Worm (Caenorhabditis elegans): ENCODE results near the gene nhr-205.

The nhr-205 gene

ce11 chrV:10087103-10087502, 5.5 kb upstream of the nhr-205 start, which contains the start of gene R04B5.5:
Gene R04B5.5 (plus strand): TSS chrV:10087480.
- TF ChIP-seq ztf-23 (GFP tag; IDR thresholded peaks at IDR 0.05) (no peak), T22C8.4 (GFP tag; IDR thresholded peaks at IDR 0.05) (no peak), klf-2 (GFP tag; conservative IDR thresholded peaks at IDR 0.05) (no peak), flt-1 (GFP tag; IDR thresholded peaks at IDR 0.05) (no peak), cog-1 (tag; optimal IDR thresholded peaks at IDR 0.05) (no peak), ztf-29 (GFP tag; IDR thresholded peaks at IDR 0.05) (no peak), med-1 (GFP tag; optimal IDR thresholded peaks at IDR 0.05; ENCODE audit: insufficient read depth) (no peak), tab-1 (GFP tag; IDR thresholded peaks at IDR 0.05) (no peak), ref-1 (GFP tag; conservative IDR thresholded peaks at IDR 0.05) (no peak)

DNA sequence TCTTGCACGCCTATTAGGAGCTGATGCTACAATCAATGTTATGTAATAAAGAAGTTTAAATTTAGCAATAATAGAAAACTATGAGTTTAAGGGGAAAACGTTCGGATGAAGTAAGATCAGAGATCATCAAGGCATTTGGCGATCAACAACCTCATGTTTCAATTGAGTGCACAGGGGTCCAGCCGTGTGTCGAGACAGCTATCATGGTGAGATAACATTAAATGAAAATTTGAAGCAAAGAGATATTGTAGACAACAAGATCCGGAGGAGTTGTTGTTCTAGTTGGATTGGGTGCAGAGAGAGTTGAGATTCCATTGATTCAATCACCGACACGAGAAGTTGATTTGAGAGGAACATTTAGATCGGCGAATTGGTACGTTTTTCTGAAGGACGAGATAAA, 4.6 kb upstream of the nhr-205 start:
- no peak for TF ChIP-seq T22C8.4 (GFP tag; IDR thresholded peaks at IDR 0.05)
- no peak for TF ChIP-seq med-1 (GFP tag; optimal IDR thresholded peaks at IDR 0.05; ENCODE audit: insufficient read depth)
- no peak for TF ChIP-seq ref-1 (GFP tag; conservative IDR thresholded peaks at IDR 0.05)

DNA sequence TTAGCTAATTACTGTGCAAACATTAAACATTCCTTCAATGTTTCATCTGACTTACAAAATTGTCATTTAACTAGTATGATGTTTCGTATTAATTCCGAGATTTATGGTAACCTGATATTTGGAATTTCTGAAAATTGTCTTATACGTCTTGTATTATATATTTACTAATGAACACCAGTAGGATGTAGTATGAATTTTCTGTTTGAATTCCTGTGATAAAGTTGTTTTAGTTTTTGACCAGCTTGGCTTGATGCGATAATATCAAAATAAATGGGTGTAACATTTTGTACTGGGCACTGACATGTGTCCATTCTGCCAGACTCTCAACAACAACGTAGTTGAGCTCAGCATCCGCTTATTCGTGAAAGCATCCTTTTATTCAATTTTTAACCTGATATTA, 3.3 kb upstream of the nhr-205 start, which contains the start of gene R04B5.6:
TSS of gene R04B5.6 (plus strand) at position 301 of the 400 bp plus-strand sequence.
- TF ChIP-seq flt-1 (GFP tag; IDR thresholded peaks at IDR 0.05) (no peak), T22C8.4 (GFP tag; IDR thresholded peaks at IDR 0.05) (no peak), tab-1 (GFP tag; IDR thresholded peaks at IDR 0.05) (no peak), cog-1 (tag; optimal IDR thresholded peaks at IDR 0.05) (no peak), klf-2 (GFP tag; conservative IDR thresholded peaks at IDR 0.05) (no peak), ztf-29 (GFP tag; IDR thresholded peaks at IDR 0.05) (no peak), med-1 (GFP tag; optimal IDR thresholded peaks at IDR 0.05; ENCODE audit: insufficient read depth) (no peak), ref-1 (GFP tag; conservative IDR thresholded peaks at IDR 0.05) (no peak), ztf-23 (GFP tag; IDR thresholded peaks at IDR 0.05) (no peak)

DNA sequence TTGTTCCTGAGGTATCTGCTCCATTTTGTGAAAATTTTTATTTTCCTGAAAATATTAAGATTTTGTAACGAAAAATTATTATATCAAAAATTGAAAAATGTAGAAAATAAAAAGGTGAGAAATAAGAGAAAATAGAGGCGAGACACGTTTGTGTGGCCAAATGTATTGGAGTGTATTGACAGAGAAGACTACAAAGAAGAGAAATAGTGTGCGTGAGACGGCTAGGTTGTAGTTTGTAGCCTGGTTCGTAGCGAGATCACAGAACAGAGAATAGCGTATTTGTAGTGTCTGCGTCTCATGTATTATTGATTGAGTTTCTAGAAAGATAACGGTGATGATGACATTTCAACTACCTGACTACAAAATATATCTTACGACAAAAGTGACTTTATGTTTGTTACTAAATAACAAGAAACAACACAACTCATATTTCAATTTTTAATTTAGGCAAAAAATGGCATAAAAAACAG, 2.5 kb upstream of the nhr-205 start, which contains the start of gene nhr-12:
TSS of gene nhr-12 (minus strand) at position 51 of the 470 bp plus-strand sequence.
- TF ChIP-seq tab-1 (GFP tag; IDR thresholded peaks at IDR 0.05): no peak
- TF ChIP-seq klf-2 (GFP tag; conservative IDR thresholded peaks at IDR 0.05): no peak
- no peak for TF ChIP-seq cog-1 (tag; optimal IDR thresholded peaks at IDR 0.05)
- TF ChIP-seq T22C8.4 (GFP tag; IDR thresholded peaks at IDR 0.05): no peak
- no peak for TF ChIP-seq med-1 (GFP tag; optimal IDR thresholded peaks at IDR 0.05; ENCODE audit: insufficient read depth)
- TF ChIP-seq ref-1 (GFP tag; conservative IDR thresholded peaks at IDR 0.05): no peak
- no peak for TF ChIP-seq flt-1 (GFP tag; IDR thresholded peaks at IDR 0.05)

DNA sequence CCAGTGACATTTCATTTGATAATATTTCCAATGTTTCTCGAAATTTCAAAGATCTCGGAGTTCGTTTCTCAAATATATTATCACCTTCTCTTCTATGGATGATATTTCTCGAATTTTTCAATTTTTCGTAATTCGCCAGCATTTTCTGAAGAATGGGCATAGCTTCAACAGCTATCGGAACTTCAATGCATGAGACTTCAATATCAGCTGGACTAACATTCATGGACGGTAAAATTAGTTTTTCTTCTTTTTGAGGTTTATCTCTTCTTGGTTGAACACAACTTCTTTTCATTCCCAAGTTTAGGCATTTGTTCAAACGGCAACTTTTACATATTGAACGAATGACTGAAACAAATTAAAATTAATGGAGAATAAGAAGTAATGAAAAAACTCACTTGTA, 671 bp downstream of the nhr-205 start:
- TF ChIP-seq med-1 (GFP tag; optimal IDR thresholded peaks at IDR 0.05; ENCODE audit: insufficient read depth) (no peak), ref-1 (GFP tag; conservative IDR thresholded peaks at IDR 0.05) (no peak), tab-1 (GFP tag; IDR thresholded peaks at IDR 0.05) (no peak), flt-1 (GFP tag; IDR thresholded peaks at IDR 0.05) (no peak), ztf-29 (GFP tag; IDR thresholded peaks at IDR 0.05) (no peak), T22C8.4 (GFP tag; IDR thresholded peaks at IDR 0.05) (no peak), ztf-23 (GFP tag; IDR thresholded peaks at IDR 0.05) (no peak)

- TF ChIP-seq T22C8.4 (GFP tag; IDR thresholded peaks at IDR 0.05) (no peak), ztf-29 (GFP tag; IDR thresholded peaks at IDR 0.05) (no peak), med-1 (GFP tag; optimal IDR thresholded peaks at IDR 0.05; ENCODE audit: insufficient read depth) (no peak), tab-1 (GFP tag; IDR thresholded peaks at IDR 0.05) (no peak), ref-1 (GFP tag; conservative IDR thresholded peaks at IDR 0.05) (no peak), klf-2 (GFP tag; conservative IDR thresholded peaks at IDR 0.05) (no peak)
Observed at ce11 chrV:10078244-10078643, 3.3 kb downstream of the nhr-205 start, which contains the start of gene R04B5.1. Gene R04B5.1 (minus strand): TSS chrV:10078344.

DNA sequence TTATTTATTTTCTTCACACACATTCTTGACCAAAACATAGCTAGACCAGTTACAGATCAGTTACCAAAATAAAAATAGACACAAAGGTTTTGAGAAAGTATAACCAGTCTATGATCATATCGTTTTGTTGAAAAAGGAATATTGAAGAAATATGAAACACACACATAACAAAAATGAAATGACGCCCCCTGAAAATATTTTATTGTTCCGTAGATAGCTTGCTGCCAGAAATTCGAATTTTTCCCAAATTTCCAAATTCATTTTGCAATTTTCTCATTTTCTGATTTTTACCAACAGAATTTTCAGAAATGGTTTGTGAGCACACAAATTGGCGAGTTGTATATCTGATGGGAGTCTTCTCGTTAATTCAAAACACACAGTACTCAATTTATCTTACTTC, 6.1 kb downstream of the nhr-205 start, which contains the start of gene F57A8.7:
TSS of gene F57A8.7 (plus strand) at position 301 of the 400 bp plus-strand sequence.
- TF ChIP-seq klf-2 (GFP tag; conservative IDR thresholded peaks at IDR 0.05): no peak
- TF ChIP-seq tab-1 (GFP tag; IDR thresholded peaks at IDR 0.05): no peak
- no peak for TF ChIP-seq ztf-23 (GFP tag; IDR thresholded peaks at IDR 0.05)

DNA sequence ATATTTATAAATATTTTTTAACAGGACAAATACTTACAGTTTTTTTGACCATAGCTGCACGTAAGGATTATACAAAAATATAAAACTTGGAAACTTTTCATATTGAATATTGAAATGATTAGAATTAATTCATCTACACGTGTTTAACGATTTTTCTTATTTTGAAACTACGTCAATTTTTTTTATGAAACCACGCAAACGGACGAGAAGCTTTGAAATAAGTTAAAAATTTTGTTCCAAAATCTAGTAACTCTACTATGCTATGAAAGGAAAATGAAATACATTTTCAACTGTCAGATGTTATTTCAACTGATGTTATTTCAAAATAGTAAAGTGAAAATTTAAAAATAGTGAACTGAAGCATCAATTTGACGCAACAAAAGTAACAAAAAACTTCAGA, 7.8 kb downstream of the nhr-205 start, which contains the start of gene F57A8.6:
TSS of gene F57A8.6 (minus strand) at position 101 of the 400 bp plus-strand sequence.
- TF ChIP-seq T22C8.4 (GFP tag; IDR thresholded peaks at IDR 0.05): no peak
- TF ChIP-seq med-1 (GFP tag; optimal IDR thresholded peaks at IDR 0.05; ENCODE audit: insufficient read depth): no peak
- TF ChIP-seq ztf-29 (GFP tag; IDR thresholded peaks at IDR 0.05): no peak
- TF ChIP-seq tab-1 (GFP tag; IDR thresholded peaks at IDR 0.05): no peak
- no peak for TF ChIP-seq ref-1 (GFP tag; conservative IDR thresholded peaks at IDR 0.05)
- no peak for TF ChIP-seq cog-1 (tag; optimal IDR thresholded peaks at IDR 0.05)
- TF ChIP-seq klf-2 (GFP tag; conservative IDR thresholded peaks at IDR 0.05): no peak
- TF ChIP-seq flt-1 (GFP tag; IDR thresholded peaks at IDR 0.05): no peak
- TF ChIP-seq ztf-23 (GFP tag; IDR thresholded peaks at IDR 0.05): no peak

- TF ChIP-seq tab-1 (GFP tag; IDR thresholded peaks at IDR 0.05): no peak
- TF ChIP-seq ref-1 (GFP tag; conservative IDR thresholded peaks at IDR 0.05): no peak
- TF ChIP-seq cog-1 (tag; optimal IDR thresholded peaks at IDR 0.05): no peak
- no peak for TF ChIP-seq ztf-29 (GFP tag; IDR thresholded peaks at IDR 0.05)
- no peak for TF ChIP-seq klf-2 (GFP tag; conservative IDR thresholded peaks at IDR 0.05)
- no peak for TF ChIP-seq T22C8.4 (GFP tag; IDR thresholded peaks at IDR 0.05)
- no peak for TF ChIP-seq ztf-23 (GFP tag; IDR thresholded peaks at IDR 0.05)
- TF ChIP-seq med-1 (GFP tag; optimal IDR thresholded peaks at IDR 0.05; ENCODE audit: insufficient read depth): no peak
- TF ChIP-seq flt-1 (GFP tag; IDR thresholded peaks at IDR 0.05): no peak
Observed at ce11 chrV:10072721-10073120, 8.9 kb downstream of the nhr-205 start.

ce11 chrV:10070541-10070940, 11.0 kb downstream of the nhr-205 start, which contains the start of gene nhr-192:
Gene nhr-192 (minus strand): TSS chrV:10070641.
- TF ChIP-seq T22C8.4 (GFP tag; IDR thresholded peaks at IDR 0.05) (no peak), ztf-23 (GFP tag; IDR thresholded peaks at IDR 0.05) (no peak), klf-2 (GFP tag; conservative IDR thresholded peaks at IDR 0.05) (no peak), flt-1 (GFP tag; IDR thresholded peaks at IDR 0.05) (no peak), ref-1 (GFP tag; conservative IDR thresholded peaks at IDR 0.05) (no peak), tab-1 (GFP tag; IDR thresholded peaks at IDR 0.05) (no peak)

Data from whole organism, midembryonic.